Fruit fly (Drosophila melanogaster): ENCODE results near the gene VAChT.

The VAChT gene

DNA sequence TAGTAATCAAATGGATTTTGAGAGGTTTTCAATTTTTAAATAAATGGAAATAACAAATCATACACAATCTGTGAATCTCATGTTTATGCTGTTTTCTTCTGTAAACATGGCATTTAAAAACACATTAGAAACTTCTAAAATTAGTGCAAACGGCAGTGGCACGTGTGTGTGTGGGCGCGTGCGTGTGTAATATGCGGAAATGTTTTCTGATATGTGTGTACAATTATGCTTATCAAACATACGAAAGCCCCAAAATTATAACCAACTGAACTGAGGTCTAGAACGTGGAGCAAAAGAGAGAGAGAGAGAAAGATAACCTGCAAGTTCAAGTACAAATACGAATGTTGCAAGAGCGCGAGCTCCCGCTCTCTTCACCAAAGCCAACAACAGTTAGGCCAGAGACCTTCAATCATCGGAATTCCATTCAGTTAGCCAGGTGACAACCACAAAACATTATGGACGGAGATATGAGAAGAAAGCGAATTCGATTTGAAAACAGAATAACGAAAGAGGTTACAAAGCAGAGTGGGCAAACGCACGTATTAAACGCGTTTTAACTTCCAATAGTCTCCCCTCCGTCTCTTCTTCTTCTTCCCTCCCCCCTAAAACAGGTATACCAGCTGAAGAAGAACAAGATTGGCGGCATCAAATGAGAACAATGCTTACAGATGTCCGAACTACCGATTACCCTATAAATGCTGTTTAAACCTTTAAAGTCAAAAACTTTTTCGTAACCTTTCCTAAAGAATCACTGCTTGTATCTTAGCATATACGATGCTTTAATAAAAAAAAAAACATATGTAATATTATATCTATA lies 35.9 kb downstream of the VAChT start (continued):
- TF ChIP-seq E2f2 (GFP tag; IDR thresholded peaks at IDR 0.05): peak; percentile 81
- peak; percentile 79 for TF ChIP-seq Nf-YC (tag; optimal IDR thresholded peaks at IDR 0.05)
- TF ChIP-seq sna (GFP tag; IDR thresholded peaks at IDR 0.05; ENCODE audit: partially characterized antibody): no peak
- TF ChIP-seq mld (GFP tag; IDR thresholded peaks at IDR 0.05; ENCODE audit: partially characterized antibody): no peak
- TF ChIP-seq p53 (GFP tag; optimal IDR thresholded peaks at IDR 0.05): peak; percentile 67
- TF ChIP-seq Atf6 (GFP tag; IDR thresholded peaks at IDR 0.05): peak; percentile 98
- peak; percentile 86 for TF ChIP-seq CG7786 (GFP tag; optimal IDR thresholded peaks at IDR 0.05)
- TF ChIP-seq CG14965 (GFP tag; optimal IDR thresholded peaks at IDR 0.05; ENCODE audit: borderline replicate concordance): peak; percentile 21
- TF ChIP-seq CG2678 (tag; optimal IDR thresholded peaks at IDR 0.05): peak; percentile 98
- peak; percentile 95 for TF ChIP-seq CG6689 (GFP tag; IDR thresholded peaks at IDR 0.05)
- TF ChIP-seq CG13287 (GFP tag; IDR thresholded peaks at IDR 0.05; ENCODE audit: partially characterized antibody): no peak; the same call in 1 of the 2 replicates
- TF ChIP-seq ash1 (GFP tag; optimal IDR thresholded peaks at IDR 0.05): peak; percentile 85
- TF ChIP-seq Meics (GFP tag; optimal IDR thresholded peaks at IDR 0.05): peak; percentile 98
- peak; percentile 98 for TF ChIP-seq CG4424 (GFP tag; optimal IDR thresholded peaks at IDR 0.05)
- TF ChIP-seq CG17385 (GFP tag; optimal IDR thresholded peaks at IDR 0.05): peak; percentile 97
- peak; percentile 72 for TF ChIP-seq Gsc (GFP tag; IDR thresholded peaks at IDR 0.05)
- TF ChIP-seq pnt (GFP tag; optimal IDR thresholded peaks at IDR 0.05): peak; percentile 84
- TF ChIP-seq bsh (GFP tag; optimal IDR thresholded peaks at IDR 0.05): peak; percentile 84 to 98
- TF ChIP-seq CG31388 (GFP tag; optimal IDR thresholded peaks at IDR 0.05): peak; percentile 94
- peak; percentile 87 for TF ChIP-seq crol (GFP tag; IDR thresholded peaks at IDR 0.05)
- peak; percentile 67 for TF ChIP-seq CG15073 (GFP tag; optimal IDR thresholded peaks at IDR 0.05)
- TF ChIP-seq CG10431 (GFP tag; optimal IDR thresholded peaks at IDR 0.05): peak; percentile 87
- TF ChIP-seq CG43689 (GFP tag; IDR thresholded peaks at IDR 0.05): peak; percentile 94
- TF ChIP-seq CG2875 (GFP tag; optimal IDR thresholded peaks at IDR 0.05): peak; percentile 90
- peak; percentile 94 for TF ChIP-seq ara (GFP tag; IDR thresholded peaks at IDR 0.05)
- TF ChIP-seq ewg (GFP tag; optimal IDR thresholded peaks at IDR 0.05): peak; percentile 88
- peak; percentile 86 for TF ChIP-seq Antp (GFP tag; optimal IDR thresholded peaks at IDR 0.05)
- no peak for TF ChIP-seq Kr (GFP tag; optimal IDR thresholded peaks at IDR 0.05)
- peak; percentile 58 for TF ChIP-seq CG12236 (GFP tag; optimal IDR thresholded peaks at IDR 0.05)
- peak; percentile 96 for TF ChIP-seq tin (GFP tag; optimal IDR thresholded peaks at IDR 0.05)
- TF ChIP-seq ATbp (GFP tag; optimal IDR thresholded peaks at IDR 0.05): peak; percentile 92
- TF ChIP-seq Max (GFP tag; optimal IDR thresholded peaks at IDR 0.05): peak; percentile 95
- peak; percentile 96 for TF ChIP-seq Ssrp (tag; optimal IDR thresholded peaks at IDR 0.05)
- TF ChIP-seq H15 (GFP tag; IDR thresholded peaks at IDR 0.05): peak; percentile 97
- TF ChIP-seq Bteb2 (GFP tag; optimal IDR thresholded peaks at IDR 0.05): peak; percentile 78
- peak; percentile 94 for TF ChIP-seq ken (GFP tag; IDR thresholded peaks at IDR 0.05)
- TF ChIP-seq slbo (GFP tag; IDR thresholded peaks at IDR 0.05): peak; percentile 98
- peak; percentile 93 for TF ChIP-seq CG6813 (GFP tag; optimal IDR thresholded peaks at IDR 0.05)
- TF ChIP-seq esg (GFP tag; conservative IDR thresholded peaks at IDR 0.05): peak; percentile 94
- peak; percentile 97 for TF ChIP-seq CG3847 (GFP tag; IDR thresholded peaks at IDR 0.05)
- TF ChIP-seq CG2712 (tag; optimal IDR thresholded peaks at IDR 0.05): peak; percentile 97
- TF ChIP-seq bab2 (GFP tag; optimal IDR thresholded peaks at IDR 0.05): peak; percentile 82
- peak; percentile 15 for TF ChIP-seq pfk (GFP tag; optimal IDR thresholded peaks at IDR 0.05)
- peak; percentile 92 for TF ChIP-seq gcm (GFP tag; optimal IDR thresholded peaks at IDR 0.05)
- TF ChIP-seq vvl (GFP tag; IDR thresholded peaks at IDR 0.05): peak; percentile 98
- peak; percentile 16 for TF ChIP-seq CG4282 (GFP tag; optimal IDR thresholded peaks at IDR 0.05)
- TF ChIP-seq CG13123 (GFP tag; optimal IDR thresholded peaks at IDR 0.05): peak; percentile 80
- peak; percentile 94 for TF ChIP-seq fd64A (GFP tag; optimal IDR thresholded peaks at IDR 0.05)
- peak; percentile 97 for TF ChIP-seq CG14441 (GFP tag; IDR thresholded peaks at IDR 0.05)

All from whole organism, embryonic.